Fruit fly (Drosophila melanogaster) S2 (cell line): ENCODE data around the gene Notum.

Experiments
- CG8478 ChIP-seq: fragments of >200 bp; optimal IDR thresholded peaks from 2 replicates; lab custom pipeline; 2018
- CTCF ChIP-seq, 2 experiments: fragments of >200 bp; optimal IDR thresholded peaks; 2 replicates each; lab custom pipeline; 2018

DNA sequence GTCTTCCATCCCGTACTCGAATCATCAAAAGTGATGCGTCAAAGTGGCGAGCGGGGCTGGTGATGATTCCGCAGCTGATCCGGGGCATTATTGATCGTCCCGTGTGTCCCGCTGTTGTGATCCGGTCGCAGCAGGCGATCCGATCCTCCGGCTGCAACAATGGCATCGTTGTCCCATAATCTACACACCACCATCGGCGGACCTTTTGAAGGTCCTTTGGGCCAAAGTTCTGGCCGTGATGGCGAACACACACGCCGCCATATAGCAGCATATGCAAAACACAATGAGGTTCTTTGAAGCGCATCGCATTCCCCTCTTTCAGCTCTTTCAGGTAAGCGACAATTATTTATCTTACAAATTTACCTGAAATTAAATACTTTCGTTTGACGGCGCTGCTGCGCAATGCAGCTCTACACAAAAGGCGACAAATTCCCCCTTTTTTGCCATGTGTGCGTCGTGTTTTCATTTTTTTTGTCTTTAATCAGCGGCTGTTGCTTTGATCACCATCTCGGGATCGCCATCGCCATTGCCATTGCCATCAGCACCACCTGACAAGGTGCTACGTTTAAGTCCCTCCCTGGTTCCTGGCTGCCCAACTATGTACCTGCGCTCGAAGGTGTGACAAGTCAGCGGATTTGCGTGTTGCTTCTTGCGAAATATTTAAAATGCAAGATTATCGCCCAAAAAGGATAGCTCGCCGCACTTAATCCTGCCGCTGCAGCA lies 5.6 kb upstream of the Notum start:
- TF ChIP-seq CTCF (optimal IDR thresholded peaks at IDR 0.05; lab: Kevin White, UChicago), result no peak
- TF ChIP-seq CG8478 (lab: Kevin White, UChicago), result no peak
